Fruit fly (Drosophila melanogaster) whole organism, embryonic: ENCODE data around the gene mst.

Source experiments
- Asciz ChIP-seq: fragments of 200-800 bp; sonication (Bioruptor generic); optimal IDR thresholded peaks from 2 replicates; lab custom pipeline; 2017; ENCODE audit warnings: missing biosample characterization, mild to moderate bottlenecking, missing genetic modification characterization, missing genetic modification reagents
- Awh ChIP-seq: fragments of 200-800 bp; sonication (Bioruptor generic); IDR thresholded peaks from 2 replicates; pipeline ENCODE4, ENCODE4 v1.3.6; 2022; ENCODE audit warnings: missing biosample characterization, missing genetic modification characterization
- B-H2 ChIP-seq: fragments of 200-800 bp; sonication (Bioruptor generic); optimal IDR thresholded peaks from 2 replicates; lab custom pipeline; 2018; ENCODE audit warnings: missing biosample characterization, mild to moderate bottlenecking, missing genetic modification characterization
- Bgb ChIP-seq: fragments of 200-800 bp; sonication (Bioruptor generic); IDR thresholded peaks from 2 replicates; pipeline ENCODE4 v1.3.6; 2022; ENCODE audit warnings: missing biosample characterization, missing genetic modification characterization; ENCODE audit not compliant: partially characterized antibody
- CG10959 ChIP-seq: fragments of 200-800 bp; sonication (Bioruptor generic); IDR thresholded peaks from 2 replicates; pipeline ENCODE4 v1.3.6; 2022; ENCODE audit warnings: missing biosample characterization, missing genetic modification characterization
- CG11398 ChIP-seq: fragments of 200-800 bp; sonication (Bioruptor generic); optimal IDR thresholded peaks from 2 replicates; lab custom pipeline; 2016; ENCODE audit warnings: missing biosample characterization, missing genetic modification characterization
- CG11695 ChIP-seq: fragments of 200-800 bp; sonication (Bioruptor generic); IDR thresholded peaks from 3 replicates; pipeline ENCODE4 v1.3.6; 2022; ENCODE audit warnings: missing biosample characterization, missing genetic modification characterization
- CG12391 ChIP-seq: fragments of 200-800 bp; sonication (Bioruptor generic); optimal IDR thresholded peaks from 3 replicates; lab custom pipeline; 2018; ENCODE audit warnings: missing biosample characterization, mild to moderate bottlenecking, missing genetic modification characterization, moderate library complexity
- CG12942 ChIP-seq: fragments of 200-800 bp; sonication (Bioruptor generic); optimal IDR thresholded peaks from 3 replicates; lab custom pipeline; 2016; ENCODE audit warnings: missing biosample characterization, missing genetic modification characterization
- CG1529 ChIP-seq: fragments of 200-800 bp; sonication (Bioruptor generic); optimal IDR thresholded peaks from 3 replicates; lab custom pipeline; 2018; ENCODE audit warnings: missing biosample characterization, missing genetic modification characterization
- CG1602 ChIP-seq: fragments of 200-800 bp; sonication (Bioruptor generic); optimal IDR thresholded peaks from 3 replicates; lab custom pipeline; 2016; ENCODE audit warnings: missing biosample characterization, missing genetic modification characterization
- CG17328 ChIP-seq: fragments of 200-800 bp; sonication (Bioruptor generic); IDR thresholded peaks from 2 replicates; pipeline ENCODE4 v1.3.6; 2022; ENCODE audit warnings: missing biosample characterization, missing genetic modification characterization
- CG17568 ChIP-seq: fragments of 200-800 bp; sonication (Bioruptor generic); optimal IDR thresholded peaks from 2 replicates; lab custom pipeline; 2018; ENCODE audit warnings: missing biosample characterization, mild to moderate bottlenecking, missing genetic modification characterization, moderate library complexity
- CG2120 ChIP-seq: fragments of 200-800 bp; sonication (Bioruptor generic); optimal IDR thresholded peaks from 3 replicates; lab custom pipeline; 2016; ENCODE audit warnings: missing biosample characterization, missing genetic modification characterization
- CG2712 ChIP-seq: fragments of 200-800 bp; optimal IDR thresholded peaks from 3 replicates; lab custom pipeline; 2019; ENCODE audit warnings: missing biosample characterization, mild to moderate bottlenecking, missing genetic modification characterization, moderate library complexity
- CG30020 ChIP-seq: fragments of 200-800 bp; optimal IDR thresholded peaks from 2 replicates; lab custom pipeline; 2019; ENCODE audit warnings: missing biosample characterization, mild to moderate bottlenecking, missing genetic modification characterization, moderate library complexity
- CG32532 ChIP-seq: fragments of 200-800 bp; sonication (Bioruptor generic); IDR thresholded peaks from 2 replicates; pipeline ENCODE4 v1.3.6; 2022; ENCODE audit warnings: missing biosample characterization, missing genetic modification characterization
- CG34224 ChIP-seq: fragments of 200-800 bp; sonication (Bioruptor generic); IDR thresholded peaks from 3 replicates; pipeline ENCODE4 v1.3.6; 2022; ENCODE audit warnings: missing biosample characterization, missing genetic modification characterization; ENCODE audit not compliant: partially characterized antibody
- CG7839 ChIP-seq: fragments of 200-800 bp; sonication (Bioruptor generic); optimal IDR thresholded peaks from 3 replicates; lab custom pipeline; 2018; ENCODE audit warnings: missing biosample characterization, mild to moderate bottlenecking, missing genetic modification characterization, moderate library complexity
- CG8089 ChIP-seq: fragments of 200-800 bp; sonication (Bioruptor generic); optimal IDR thresholded peaks from 3 replicates; lab custom pipeline; 2016; ENCODE audit warnings: missing biosample characterization, missing genetic modification characterization
- CG8388 ChIP-seq: fragments of 200-800 bp; sonication (Bioruptor generic); optimal IDR thresholded peaks from 2 replicates; lab custom pipeline; 2019; ENCODE audit warnings: missing biosample characterization, mild to moderate bottlenecking, missing genetic modification characterization, moderate library complexity
- CG8478 ChIP-seq: fragments of >200 bp; optimal IDR thresholded peaks from 2 replicates; lab custom pipeline; 2018
- CG8924 ChIP-seq: fragments of 200-800 bp; optimal IDR thresholded peaks from 3 replicates; lab custom pipeline; 2019; ENCODE audit warnings: missing biosample characterization, mild to moderate bottlenecking, missing genetic modification characterization, moderate library complexity
- CG9876 ChIP-seq: fragments of 200-800 bp; sonication (Bioruptor generic); optimal IDR thresholded peaks from 2 replicates; lab custom pipeline; 2016; ENCODE audit warnings: missing biosample characterization, missing genetic modification characterization
- Doc2 ChIP-seq: fragments of 200-800 bp; sonication (Bioruptor generic); IDR thresholded peaks from 2 replicates; pipeline ENCODE4 v1.3.6; 2022; ENCODE audit warnings: missing biosample characterization, missing genetic modification characterization
- HHEX ChIP-seq: fragments of 200-800 bp; sonication (Bioruptor generic); optimal IDR thresholded peaks from 3 replicates; lab custom pipeline; 2017; ENCODE audit warnings: missing biosample characterization, mild to moderate bottlenecking, missing genetic modification characterization, missing genetic modification reagents
- HLH3B ChIP-seq: fragments of 200-800 bp; sonication (Bioruptor generic); IDR thresholded peaks from 2 replicates; pipeline ENCODE4 v1.3.6; 2022; ENCODE audit warnings: missing biosample characterization, missing genetic modification characterization
- Hr51 ChIP-seq, 2 experiments: fragments of 200-800 bp; sonication (Bioruptor generic); optimal IDR thresholded peaks; 2 replicates in 1 of 2; 3 replicates in 1 of 2; lab custom pipeline; 2016 to 2018; ENCODE audit warnings: missing biosample characterization in 2 of 2, missing genetic modification characterization in 2 of 2, mild to moderate bottlenecking in 1 of 2, moderate library complexity in 1 of 2
- Hsf ChIP-seq: fragments of 200-800 bp; sonication (Bioruptor generic); optimal IDR thresholded peaks from 3 replicates; lab custom pipeline; 2016; ENCODE audit warnings: missing biosample characterization, missing genetic modification characterization
- NK7.1 ChIP-seq: fragments of 200-800 bp; sonication (Bioruptor generic); optimal IDR thresholded peaks from 3 replicates; lab custom pipeline; 2016; ENCODE audit warnings: missing biosample characterization, missing genetic modification characterization
- Opbp ChIP-seq: fragments of 200-800 bp; sonication (Bioruptor generic); IDR thresholded peaks from 3 replicates; pipeline ENCODE4 v1.3.6; 2022; ENCODE audit warnings: missing biosample characterization, missing genetic modification characterization; ENCODE audit not compliant: partially characterized antibody
- Pdp1 ChIP-seq, 2 experiments: fragments of 200-800 bp; sonication (Bioruptor generic); optimal IDR thresholded peaks; 3 replicates each; lab custom pipeline; 2016; ENCODE audit warnings: missing biosample characterization in 2 of 2, missing genetic modification characterization in 2 of 2, mild to moderate bottlenecking in 1 of 2, moderate library complexity in 1 of 2
- Poxn ChIP-seq: fragments of 200-800 bp; sonication (Bioruptor generic); IDR thresholded peaks from 2 replicates; pipeline ENCODE4 v1.3.6; 2022; ENCODE audit warnings: missing biosample characterization, missing genetic modification characterization
- Sry-β ChIP-seq: fragments of 200-800 bp; sonication (Bioruptor generic); optimal IDR thresholded peaks from 2 replicates; lab custom pipeline; 2018; ENCODE audit warnings: missing biosample characterization, mild to moderate bottlenecking, missing genetic modification characterization, moderate library complexity
- Stat92E ChIP-seq, 3 experiments: fragments of >200 bp in 2 of 3; fragments of 200-800 bp in 1 of 3; sonication (Bioruptor generic) in 1 of 3; optimal IDR thresholded peaks; 2 replicates each; lab custom pipeline; 2017 to 2019; ENCODE audit warnings: missing biosample characterization in 3 of 3, missing genetic modification characterization in 3 of 3, mild to moderate bottlenecking in 1 of 3, moderate library complexity in 1 of 3
- Tbp ChIP-seq: fragments of >200 bp; optimal IDR thresholded peaks from 2 replicates; lab custom pipeline; 2018; ENCODE audit warnings: missing biosample characterization, missing genetic modification characterization
- ash1 ChIP-seq: fragments of 200-800 bp; sonication (Bioruptor generic); optimal IDR thresholded peaks from 2 replicates; lab custom pipeline; 2018; ENCODE audit warnings: missing biosample characterization, mild to moderate bottlenecking, missing genetic modification characterization
- br ChIP-seq: fragments of >200 bp; optimal IDR thresholded peaks from 2 replicates; lab custom pipeline; 2017
- cas ChIP-seq: fragments of 200-800 bp; sonication (Bioruptor generic); IDR thresholded peaks from 2 replicates; pipeline ENCODE4 v1.3.6; 2022; ENCODE audit warnings: missing biosample characterization, missing genetic modification characterization
- chif ChIP-seq, 2 experiments: fragments of 200-800 bp; sonication (Bioruptor generic); optimal IDR thresholded peaks; 3 replicates each; lab custom pipeline; 2016; ENCODE audit warnings: missing biosample characterization in 2 of 2, missing genetic modification characterization in 2 of 2
- fd102C ChIP-seq: fragments of 200-800 bp; sonication (Bioruptor generic); optimal IDR thresholded peaks from 2 replicates; lab custom pipeline; 2018; ENCODE audit warnings: missing biosample characterization, mild to moderate bottlenecking, missing genetic modification characterization, moderate library complexity
- gcm ChIP-seq: fragments of 200-800 bp; sonication (Bioruptor generic); optimal IDR thresholded peaks from 2 replicates; lab custom pipeline; 2019; ENCODE audit warnings: missing biosample characterization, mild to moderate bottlenecking, missing genetic modification characterization, moderate library complexity
- gro ChIP-seq: fragments of 200-800 bp; sonication (Bioruptor generic); optimal IDR thresholded peaks from 2 replicates; lab custom pipeline; 2016; ENCODE audit warnings: missing biosample characterization, missing genetic modification characterization
- nerfin-1 ChIP-seq: fragments of 200-800 bp; sonication (Bioruptor generic); optimal IDR thresholded peaks from 3 replicates; lab custom pipeline; 2019; ENCODE audit warnings: missing biosample characterization, mild to moderate bottlenecking, missing genetic modification characterization, moderate library complexity
- pb ChIP-seq: fragments of 200-800 bp; sonication (Bioruptor generic); optimal IDR thresholded peaks from 3 replicates; lab custom pipeline; 2016; ENCODE audit warnings: missing biosample characterization, missing genetic modification characterization
- pum ChIP-seq: fragments of 200-800 bp; sonication (Bioruptor generic); optimal IDR thresholded peaks from 2 replicates; lab custom pipeline; 2016; ENCODE audit warnings: missing biosample characterization, missing genetic modification characterization
- pzg ChIP-seq: fragments of 200-800 bp; sonication (Bioruptor generic); optimal IDR thresholded peaks from 3 replicates; lab custom pipeline; 2018; ENCODE audit warnings: missing biosample characterization, mild to moderate bottlenecking, missing genetic modification characterization, moderate library complexity
- ttk ChIP-seq: fragments of 200-800 bp; sonication (Bioruptor generic); IDR thresholded peaks from 2 replicates; pipeline ENCODE4 v2.1.2; 2022; ENCODE audit warnings: missing biosample characterization, missing genetic modification characterization
- tx ChIP-seq: fragments of 200-800 bp; sonication (Bioruptor generic); optimal IDR thresholded peaks from 2 replicates; lab custom pipeline; 2016; ENCODE audit warnings: missing biosample characterization, missing genetic modification characterization
- unc-4 ChIP-seq: fragments of 200-800 bp; sonication (Bioruptor generic); IDR thresholded peaks from 2 replicates; pipeline ENCODE4 v1.3.6; 2022; ENCODE audit warnings: missing biosample characterization, missing genetic modification characterization; ENCODE audit not compliant: partially characterized antibody
- zen ChIP-seq: fragments of 200-800 bp; sonication (Bioruptor generic); optimal IDR thresholded peaks from 3 replicates; lab custom pipeline; 2018; ENCODE audit warnings: missing biosample characterization, mild to moderate bottlenecking, missing genetic modification characterization, moderate library complexity

Gene mst

dm6 chrX:21349800-21350309 lies 38.9 kb upstream of the mst start, which contains the start of the genes peng and sol (continued):
- peak; percentile 61 for TF ChIP-seq CG8388
- TF ChIP-seq br (lab: Kevin White, UChicago): no peak
- TF ChIP-seq Pdp1 (GFP tag; optimal IDR thresholded peaks at IDR 0.05; lab: Kevin White, UChicago): peak; percentile 67 to 75
- no peak for TF ChIP-seq Asciz (GFP tag; lab: Kevin White, UChicago)
- no peak for TF ChIP-seq Tbp (GFP tag; lab: Kevin White, UChicago)
- TF ChIP-seq NK7.1 (GFP tag; lab: Kevin White, UChicago): peak; percentile 32
- no peak for TF ChIP-seq CG10959
- TF ChIP-seq Bgb (GFP tag; lab: Robert Waterston, UW): no peak
- TF ChIP-seq CG32532: peak; percentile 62
- TF ChIP-seq Sry-β (GFP tag; lab: Kevin White, UChicago): no peak
- peak; percentile 84 for TF ChIP-seq CG12391 (tag; lab: Kevin White, UChicago)
- TF ChIP-seq fd102C (GFP tag; lab: Kevin White, UChicago): no peak
- TF ChIP-seq CG8089: peak; percentile 31
- peak; percentile 45 for TF ChIP-seq nerfin-1
- peak; percentile 46 for TF ChIP-seq CG8924 (tag; lab: Kevin White, UChicago)
- peak; percentile 75 for TF ChIP-seq HHEX (GFP tag; lab: Kevin White, UChicago)
- TF ChIP-seq Poxn (GFP tag; lab: Robert Waterston, UW): no peak
- peak; percentile 89 for TF ChIP-seq CG2120 (GFP tag; lab: Kevin White, UChicago)
- TF ChIP-seq gcm (GFP tag; lab: Kevin White, UChicago): peak; percentile 45
- peak; percentile 42 for TF ChIP-seq pzg
- TF ChIP-seq CG34224: no peak
- TF ChIP-seq Awh (GFP tag; lab: Robert Waterston, UW): no peak
- TF ChIP-seq CG7839: peak; percentile 76
- peak; percentile 54; the same call in 2 of the 3 replicates for TF ChIP-seq CG11695
- TF ChIP-seq HLH3B: peak; percentile 27; the same call in 1 of the 2 replicates
- no peak for TF ChIP-seq Opbp (GFP tag; lab: Robert Waterston, UW)
- TF ChIP-seq CG8478 (lab: Kevin White, UChicago): no peak
- peak; percentile 40 for TF ChIP-seq zen (tag; lab: Kevin White, UChicago)
- TF ChIP-seq pum: peak; percentile 78
- TF ChIP-seq Doc2 (GFP tag; lab: Robert Waterston, UW): no peak
- TF ChIP-seq gro: peak; percentile 58
- TF ChIP-seq CG1529: peak; percentile 18
- TF ChIP-seq cas (GFP tag; lab: Robert Waterston, UW): no peak
- no peak for TF ChIP-seq pb (GFP tag; lab: Kevin White, UChicago)
- TF ChIP-seq ash1 (GFP tag; lab: Kevin White, UChicago): no peak
- peak; percentile 61 to 74 for TF ChIP-seq chif (GFP tag; optimal IDR thresholded peaks at IDR 0.05; lab: Kevin White, UChicago)
- TF ChIP-seq Stat92E (GFP tag; optimal IDR thresholded peaks at IDR 0.05; lab: Kevin White, UChicago): no peak
- peak; percentile 36 for TF ChIP-seq CG17328
- no peak for TF ChIP-seq unc-4 (GFP tag; lab: Robert Waterston, UW)
- TF ChIP-seq CG2712 (tag; lab: Kevin White, UChicago): peak; percentile 65
- peak; percentile 45 for TF ChIP-seq CG9876
- peak; percentile 78 for TF ChIP-seq CG12942
- peak; percentile 77 for TF ChIP-seq CG1602
- peak; percentile 56 for TF ChIP-seq CG30020 (tag; lab: Kevin White, UChicago)
- TF ChIP-seq Hsf (GFP tag; lab: Kevin White, UChicago): peak; percentile 88
- TF ChIP-seq Hr51 (GFP tag; optimal IDR thresholded peaks at IDR 0.05; lab: Kevin White, UChicago): peak; percentile 16 to 74
- TF ChIP-seq CG17568 (GFP tag; lab: Kevin White, UChicago): no peak
- TF ChIP-seq tx (GFP tag; lab: Kevin White, UChicago): peak; percentile 65
- no peak for TF ChIP-seq CG11398 (GFP tag; lab: Kevin White, UChicago)
- TF ChIP-seq B-H2 (GFP tag; lab: Kevin White, UChicago): peak; percentile 51
- TF ChIP-seq ttk (GFP tag; lab: Robert Waterston, UW): no peak
